Worm (Caenorhabditis elegans) whole organism, L2 larva: ENCODE data around the gene K11D12.12.

Experiments
- Y55F3AM.14 ChIP-seq: fragments of 200-800 bp; sonication (Bioruptor generic); optimal IDR thresholded peaks from 2 replicates; lab custom pipeline; 2018; ENCODE audit warnings: mild to moderate bottlenecking, missing genetic modification characterization, missing compliant biosample characterization
- ama-1 ChIP-seq: fragments of 150-350 bp; optimal IDR thresholded peaks from 2 replicates; lab custom pipeline; 2018; ENCODE audit warnings: inconsistent platforms
- egl-27 ChIP-seq: sonication (generic microtip); optimal IDR thresholded peaks from 3 replicates; lab custom pipeline; 2017; ENCODE audit warnings: missing biosample characterization, missing genetic modification reagents, missing genetic modification characterization
- fos-1 ChIP-seq: fragments of 150-350 bp; optimal IDR thresholded peaks from 2 replicates; lab custom pipeline; 2014; ENCODE audit warnings: missing biosample characterization, missing genetic modification characterization
- lin-13 ChIP-seq: fragments of 150-350 bp; optimal IDR thresholded peaks from 2 replicates; lab custom pipeline; 2014; ENCODE audit warnings: missing biosample characterization, missing genetic modification reagents, missing genetic modification characterization
- lin-39 ChIP-seq: fragments of 150-350 bp; optimal IDR thresholded peaks from 2 replicates; lab custom pipeline; 2014; ENCODE audit warnings: missing biosample characterization, missing genetic modification reagents, missing genetic modification characterization
- mdl-1 ChIP-seq, 2 experiments: fragments of 150-350 bp in 1 of 2; sonication (generic microtip) in 1 of 2; optimal IDR thresholded peaks; 2 replicates each; lab custom pipeline; 2017; ENCODE audit warnings: missing biosample characterization in 2 of 2, missing genetic modification characterization in 2 of 2
- nhr-10 ChIP-seq: sonication (generic microtip); optimal IDR thresholded peaks from 2 replicates; lab custom pipeline; 2017; ENCODE audit warnings: missing biosample characterization, missing genetic modification characterization
- skn-1 ChIP-seq: sonication (generic microtip); optimal IDR thresholded peaks from 2 replicates; lab custom pipeline; 2017; ENCODE audit warnings: missing biosample characterization, missing genetic modification characterization
- snpc-4 ChIP-seq: fragments of 150-350 bp; optimal IDR thresholded peaks from 2 replicates; lab custom pipeline; 2014; ENCODE audit warnings: missing biosample characterization, missing genetic modification characterization
- unc-62 ChIP-seq: fragments of 150-350 bp; optimal IDR thresholded peaks from 2 replicates; lab custom pipeline; 2014; ENCODE audit warnings: missing biosample characterization, missing genetic modification reagents, missing genetic modification characterization
- zag-1 ChIP-seq: fragments of 150-350 bp; optimal IDR thresholded peaks from 2 replicates; lab custom pipeline; 2014; ENCODE audit warnings: missing biosample characterization, missing genetic modification characterization
- ztf-1 ChIP-seq: fragments of 200-800 bp; sonication (Bioruptor generic); conservative IDR thresholded peaks from 2 replicates; pipeline ENCODE4 v1.3.6; 2022; ENCODE audit warnings: missing genetic modification characterization, missing compliant biosample characterization
- ztf-4 ChIP-seq: fragments of 150-350 bp; optimal IDR thresholded peaks from 2 replicates; lab custom pipeline; 2014; ENCODE audit warnings: missing biosample characterization, missing genetic modification characterization

DNA sequence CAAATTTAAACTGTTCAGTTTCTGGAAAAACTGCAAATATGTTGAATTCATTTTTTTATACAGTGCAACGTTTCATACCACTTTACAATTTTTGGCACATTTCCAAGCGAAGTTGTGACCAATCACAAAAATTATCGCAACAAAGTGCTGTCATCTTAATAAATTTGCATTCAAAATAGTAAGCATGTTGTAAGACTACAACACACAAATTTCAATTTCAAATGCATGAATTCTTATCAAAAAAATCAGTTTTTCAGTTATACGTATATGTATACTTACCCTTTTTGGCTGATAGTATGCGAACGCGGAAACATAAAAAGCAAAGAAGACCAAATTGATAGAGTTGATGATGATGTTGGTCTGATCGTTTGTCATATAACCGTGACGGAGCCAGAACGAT, 21.8 kb upstream of the K11D12.12 start:
- TF ChIP-seq lin-39 (tag; lab: Kevin White, UChicago) (no peak), ztf-1 (no peak), unc-62 (GFP tag; lab: Kevin White, UChicago) (no peak), snpc-4 (tag; lab: Kevin White, UChicago) (no peak), egl-27 (tag; lab: Kevin White, UChicago) (no peak), ama-1 (lab: Kevin White, UChicago) (no peak), skn-1 (tag; lab: Kevin White, UChicago) (no peak), ztf-4 (tag; lab: Kevin White, UChicago) (no peak), zag-1 (no peak), mdl-1 (tag; optimal IDR thresholded peaks at IDR 0.05; lab: Kevin White, UChicago) (no peak), lin-13 (no peak), fos-1 (tag; lab: Kevin White, UChicago) (peak; percentile 97), nhr-10 (tag; lab: Kevin White, UChicago) (no peak), Y55F3AM.14 (GFP tag; lab: Kevin White, UChicago) (no peak)
